Worm (Caenorhabditis elegans): ENCODE measurements around the gene C08F1.12.
A peak's percentile ranks its signal among the peaks of the same experiment; 100 is the strongest.

Gene C08F1.12

ce11 chrII:1848109-1848508 lies 41.9 kb upstream of the C08F1.12 start, which contains the start of gene fbxb-97:
TSS of gene fbxb-97 (minus strand) at chrII:1848161.
- TF ChIP-seq sptf-1 (tag; optimal IDR thresholded peaks at IDR 0.05) (no peak), unc-120 (tag; optimal IDR thresholded peaks at IDR 0.05; ENCODE audit: poor library complexity, severe bottlenecking) (peak; percentile 51), ces-1 (GFP tag; optimal IDR thresholded peaks at IDR 0.05) (no peak)

- TF ChIP-seq lsy-2 (tag; optimal IDR thresholded peaks at IDR 0.05) (no peak), nhr-28 (tag; optimal IDR thresholded peaks at IDR 0.05) (no peak), ces-1 (GFP tag; optimal IDR thresholded peaks at IDR 0.05) (no peak), elt-3 (tag; optimal IDR thresholded peaks at IDR 0.05) (no peak), sem-2 (GFP tag; optimal IDR thresholded peaks at IDR 0.05) (no peak), ham-2 (GFP tag; optimal IDR thresholded peaks at IDR 0.05) (no peak), unc-62 (GFP tag; optimal IDR thresholded peaks at IDR 0.05) (no peak), tbx-8 (GFP tag; optimal IDR thresholded peaks at IDR 0.05) (no peak), hlh-1 (tag; optimal IDR thresholded peaks at IDR 0.05) (no peak), drap-1 (GFP tag; optimal IDR thresholded peaks at IDR 0.05) (no peak), unc-120 (tag; optimal IDR thresholded peaks at IDR 0.05; ENCODE audit: poor library complexity, severe bottlenecking) (no peak), cnd-1 (tag; optimal IDR thresholded peaks at IDR 0.05) (no peak), snpc-4 (tag; optimal IDR thresholded peaks at IDR 0.05) (no peak), lin-13 (tag; optimal IDR thresholded peaks at IDR 0.05) (no peak), mep-1 (tag; optimal IDR thresholded peaks at IDR 0.05) (no peak), blmp-1 (tag; optimal IDR thresholded peaks at IDR 0.05) (no peak)
Measured at ce11 chrII:1844552-1844951, 38.3 kb upstream of the C08F1.12 start.

ce11 chrII:1842894-1843293 lies 36.6 kb upstream of the C08F1.12 start, which contains the start of the genes C52E2.5 and C52E2.4:
TSS of gene C52E2.5 (minus strand) at chrII:1842936.
TSS of gene C52E2.4 (plus strand) at chrII:1843145.
- TF ChIP-seq nhr-28 (tag; optimal IDR thresholded peaks at IDR 0.05) = no peak
- TF ChIP-seq lin-32 (GFP tag; optimal IDR thresholded peaks at IDR 0.05) = no peak
- TF ChIP-seq unc-120 (tag; optimal IDR thresholded peaks at IDR 0.05; ENCODE audit: poor library complexity, severe bottlenecking) = no peak
- no peak for TF ChIP-seq flh-1 (GFP tag; optimal IDR thresholded peaks at IDR 0.05)
- TF ChIP-seq nhr-2 (tag; optimal IDR thresholded peaks at IDR 0.05) = no peak
- no peak for TF ChIP-seq lsy-2 (tag; optimal IDR thresholded peaks at IDR 0.05)
- TF ChIP-seq ceh-39 (tag; optimal IDR thresholded peaks at IDR 0.05) = no peak
- TF ChIP-seq ces-1 (GFP tag; optimal IDR thresholded peaks at IDR 0.05) = no peak

- no peak for TF ChIP-seq bed-3 (GFP tag; optimal IDR thresholded peaks at IDR 0.05)
- no peak for TF ChIP-seq mab-5 (tag; optimal IDR thresholded peaks at IDR 0.05)
- TF ChIP-seq mls-2 (tag; optimal IDR thresholded peaks at IDR 0.05) = no peak
- TF ChIP-seq ceh-83 (GFP tag; optimal IDR thresholded peaks at IDR 0.05) = no peak
- no peak for TF ChIP-seq elt-1 (tag; optimal IDR thresholded peaks at IDR 0.05; ENCODE audit: borderline replicate concordance, insufficient read depth)
- TF ChIP-seq hlh-1 (tag; optimal IDR thresholded peaks at IDR 0.05) = no peak
- no peak for TF ChIP-seq nhr-76 (tag; optimal IDR thresholded peaks at IDR 0.05)
- TF ChIP-seq unc-39 (tag; optimal IDR thresholded peaks at IDR 0.05) = no peak
- TF ChIP-seq M03D4.4 (tag; optimal IDR thresholded peaks at IDR 0.05) = no peak
- no peak for TF ChIP-seq blmp-1 (tag; optimal IDR thresholded peaks at IDR 0.05)
- no peak for TF ChIP-seq drap-1 (GFP tag; optimal IDR thresholded peaks at IDR 0.05)
- TF ChIP-seq snpc-4 (tag; optimal IDR thresholded peaks at IDR 0.05) = no peak
- TF ChIP-seq ham-2 (GFP tag; optimal IDR thresholded peaks at IDR 0.05) = no peak
- TF ChIP-seq sptf-1 (tag; optimal IDR thresholded peaks at IDR 0.05) = no peak
- no peak for TF ChIP-seq unc-120 (tag; optimal IDR thresholded peaks at IDR 0.05; ENCODE audit: poor library complexity, severe bottlenecking)
- no peak for TF ChIP-seq lin-32 (GFP tag; optimal IDR thresholded peaks at IDR 0.05)
- no peak for TF ChIP-seq flh-1 (GFP tag; optimal IDR thresholded peaks at IDR 0.05)
Measured at ce11 chrII:1836204-1836603, 29.9 kb upstream of the C08F1.12 start, which contains the start of gene T08E11.1. TSS of gene T08E11.1 (plus strand) at chrII:1836504.

ce11 chrII:1831883-1832388 lies 25.7 kb upstream of the C08F1.12 start, which contains the start of gene math-39:
TSS of gene math-39 (plus strand) at chrII:1832338.
- TF ChIP-seq elt-1 (tag; optimal IDR thresholded peaks at IDR 0.05; ENCODE audit: borderline replicate concordance, insufficient read depth) = no peak
- no peak for TF ChIP-seq lin-32 (GFP tag; optimal IDR thresholded peaks at IDR 0.05)
- no peak for TF ChIP-seq hlh-1 (tag; optimal IDR thresholded peaks at IDR 0.05)
- TF ChIP-seq drap-1 (GFP tag; optimal IDR thresholded peaks at IDR 0.05) = no peak
- TF ChIP-seq unc-120 (tag; optimal IDR thresholded peaks at IDR 0.05; ENCODE audit: poor library complexity, severe bottlenecking) = no peak
- no peak for TF ChIP-seq ham-2 (GFP tag; optimal IDR thresholded peaks at IDR 0.05)
- no peak for TF ChIP-seq ztf-11 (tag; optimal IDR thresholded peaks at IDR 0.05)

All from whole organism, mixed stage, embryonic.